Fruit fly (Drosophila melanogaster): ENCODE results near the gene FASN2.

dm6 chr2L:3082895-3083294 is 39.1 kb downstream of the FASN2 start:
- TF ChIP-seq gl (tag; optimal IDR thresholded peaks at IDR 0.05) (no peak), CG14655 (GFP tag; optimal IDR thresholded peaks at IDR 0.05) (no peak), CG32121 (GFP tag; IDR thresholded peaks at IDR 0.05) (no peak), CG10348 (GFP tag; IDR thresholded peaks at IDR 0.05) (no peak), CG9948 (tag; optimal IDR thresholded peaks at IDR 0.05) (no peak), Pif1B (GFP tag; optimal IDR thresholded peaks at IDR 0.05) (no peak), Snoo (tag; optimal IDR thresholded peaks at IDR 0.05) (no peak), D1 (tag; optimal IDR thresholded peaks at IDR 0.05) (no peak), CG17806 (tag; optimal IDR thresholded peaks at IDR 0.05) (no peak), CG8301 (tag; optimal IDR thresholded peaks at IDR 0.05) (no peak), CG8159 (tag; optimal IDR thresholded peaks at IDR 0.05) (no peak), EcR (GFP tag; optimal IDR thresholded peaks at IDR 0.05) (no peak), Ets98B (GFP tag; IDR thresholded peaks at IDR 0.05) (no peak)

Data from whole organism, pupa.